Worm (Caenorhabditis elegans): ENCODE results near the gene spig-4.

Gene spig-4

ce11 chrV:14327776-14328175 is 21.1 kb upstream of the spig-4 start, which contains the start of gene F47B8.5:
F47B8.5 (minus strand) TSS chrV:14327876.
- TF ChIP-seq nhr-28 (tag; optimal IDR thresholded peaks at IDR 0.05) (no peak), ztf-4 (tag; optimal IDR thresholded peaks at IDR 0.05) (no peak), nhr-23 (tag; optimal IDR thresholded peaks at IDR 0.05) (no peak), snpc-4 (tag; optimal IDR thresholded peaks at IDR 0.05) (no peak), nhr-12 (tag; optimal IDR thresholded peaks at IDR 0.05) (no peak), daf-12 (tag; optimal IDR thresholded peaks at IDR 0.05) (no peak)

- no peak for TF ChIP-seq nhr-23 (tag; optimal IDR thresholded peaks at IDR 0.05)
- TF ChIP-seq tbx-2 (tag; optimal IDR thresholded peaks at IDR 0.05): no peak
- TF ChIP-seq elt-2 (tag; optimal IDR thresholded peaks at IDR 0.05): peak; percentile 69
- TF ChIP-seq pha-4 (tag; optimal IDR thresholded peaks at IDR 0.05): peak; percentile 90
- TF ChIP-seq fkh-2 (tag; optimal IDR thresholded peaks at IDR 0.05): no peak
- peak; percentile 59 for TF ChIP-seq pqm-1 (tag; optimal IDR thresholded peaks at IDR 0.05)
These were observed 18.1 kb upstream of the spig-4 start, which contains the start of the genes F47B8.4 and F47B8.18 for ce11 chrV:14324502-14325467. F47B8.4 (minus strand) TSS chrV:14324673. F47B8.18 (minus strand) TSS chrV:14325464.

- TF ChIP-seq skn-1 (tag; optimal IDR thresholded peaks at IDR 0.05): peak; percentile 14
- no peak for TF ChIP-seq ZK546.5 (tag; optimal IDR thresholded peaks at IDR 0.05)
- no peak for TF ChIP-seq fkh-10 (GFP tag; optimal IDR thresholded peaks at IDR 0.05)
- peak; percentile 63 for TF ChIP-seq pha-4 (tag; optimal IDR thresholded peaks at IDR 0.05)
- TF ChIP-seq elt-1 (tag; optimal IDR thresholded peaks at IDR 0.05): no peak
- no peak for TF ChIP-seq ceh-16 (tag; optimal IDR thresholded peaks at IDR 0.05)
- peak; percentile 5 for TF ChIP-seq ama-1 (optimal IDR thresholded peaks at IDR 0.05)
- TF ChIP-seq nhr-25 (tag; optimal IDR thresholded peaks at IDR 0.05): peak; percentile 45
- peak; percentile 69 for TF ChIP-seq nfya-1 (tag; optimal IDR thresholded peaks at IDR 0.05; ENCODE audit: insufficient read depth)
- peak; percentile 15 for TF ChIP-seq lin-15B (tag; optimal IDR thresholded peaks at IDR 0.05)
- no peak for TF ChIP-seq pqm-1 (tag; optimal IDR thresholded peaks at IDR 0.05)
- no peak for TF ChIP-seq eor-1 (tag; optimal IDR thresholded peaks at IDR 0.05)
- TF ChIP-seq egl-5 (tag; optimal IDR thresholded peaks at IDR 0.05): peak; percentile 27
- TF ChIP-seq nhr-67 (tag; optimal IDR thresholded peaks at IDR 0.05): no peak
- TF ChIP-seq daf-12 (tag; optimal IDR thresholded peaks at IDR 0.05): no peak
- TF ChIP-seq snpc-4 (tag; optimal IDR thresholded peaks at IDR 0.05): peak; percentile 17
- TF ChIP-seq nhr-23 (tag; optimal IDR thresholded peaks at IDR 0.05): peak; percentile 6
- TF ChIP-seq aly-2 (tag; optimal IDR thresholded peaks at IDR 0.05): no peak
- TF ChIP-seq nhr-11 (tag; optimal IDR thresholded peaks at IDR 0.05): no peak
- peak; percentile 43 for TF ChIP-seq hmg-11 (tag; optimal IDR thresholded peaks at IDR 0.05)
These were observed 16.1 kb upstream of the spig-4 start, which contains the start of gene F47B8.3 for ce11 chrV:14322743-14323142. F47B8.3 (minus strand) TSS chrV:14323003.

ce11 chrV:14320730-14321319 is 14.2 kb upstream of the spig-4 start:
- TF ChIP-seq R02D3.7 (tag; optimal IDR thresholded peaks at IDR 0.05) (no peak), fkh-2 (tag; optimal IDR thresholded peaks at IDR 0.05) (no peak), nhr-11 (tag; optimal IDR thresholded peaks at IDR 0.05) (no peak), elt-3 (tag; optimal IDR thresholded peaks at IDR 0.05) (no peak), nhr-237 (tag; optimal IDR thresholded peaks at IDR 0.05) (no peak), jun-1 (tag; optimal IDR thresholded peaks at IDR 0.05) (no peak), elt-2 (tag; optimal IDR thresholded peaks at IDR 0.05) (no peak), ztf-11 (tag; optimal IDR thresholded peaks at IDR 0.05) (no peak), fos-1 (tag; optimal IDR thresholded peaks at IDR 0.05) (no peak), fkh-10 (GFP tag; optimal IDR thresholded peaks at IDR 0.05) (no peak), lin-15B (tag; optimal IDR thresholded peaks at IDR 0.05) (no peak), nfya-1 (tag; optimal IDR thresholded peaks at IDR 0.05; ENCODE audit: insufficient read depth) (no peak), pha-4 (tag; optimal IDR thresholded peaks at IDR 0.05) (no peak), ceh-16 (tag; optimal IDR thresholded peaks at IDR 0.05) (no peak), ceh-9 (tag; optimal IDR thresholded peaks at IDR 0.05) (no peak), nhr-25 (tag; optimal IDR thresholded peaks at IDR 0.05) (no peak), mml-1 (tag; optimal IDR thresholded peaks at IDR 0.05) (no peak), tbx-2 (tag; optimal IDR thresholded peaks at IDR 0.05) (no peak), zag-1 (tag; optimal IDR thresholded peaks at IDR 0.05) (no peak), mdl-1 (tag; optimal IDR thresholded peaks at IDR 0.05) (no peak)
